Fruit fly (Drosophila melanogaster) Kc167 (cell line): Measurements from ENCODE around the gene alpha-Est2.

Experiments
- h ChIP-seq: fragments of >200 bp; optimal IDR thresholded peaks from 3 replicates; lab custom pipeline; 2018; ENCODE audit warnings: missing external identifiers
- insv ChIP-seq: fragments of >200 bp; optimal IDR thresholded peaks from 3 replicates; lab custom pipeline; 2018; ENCODE audit warnings: missing external identifiers
- ttk ChIP-seq: sonication (Bioruptor generic); optimal IDR thresholded peaks from 2 replicates; lab custom pipeline; 2017; ENCODE audit warnings: missing external identifiers

DNA sequence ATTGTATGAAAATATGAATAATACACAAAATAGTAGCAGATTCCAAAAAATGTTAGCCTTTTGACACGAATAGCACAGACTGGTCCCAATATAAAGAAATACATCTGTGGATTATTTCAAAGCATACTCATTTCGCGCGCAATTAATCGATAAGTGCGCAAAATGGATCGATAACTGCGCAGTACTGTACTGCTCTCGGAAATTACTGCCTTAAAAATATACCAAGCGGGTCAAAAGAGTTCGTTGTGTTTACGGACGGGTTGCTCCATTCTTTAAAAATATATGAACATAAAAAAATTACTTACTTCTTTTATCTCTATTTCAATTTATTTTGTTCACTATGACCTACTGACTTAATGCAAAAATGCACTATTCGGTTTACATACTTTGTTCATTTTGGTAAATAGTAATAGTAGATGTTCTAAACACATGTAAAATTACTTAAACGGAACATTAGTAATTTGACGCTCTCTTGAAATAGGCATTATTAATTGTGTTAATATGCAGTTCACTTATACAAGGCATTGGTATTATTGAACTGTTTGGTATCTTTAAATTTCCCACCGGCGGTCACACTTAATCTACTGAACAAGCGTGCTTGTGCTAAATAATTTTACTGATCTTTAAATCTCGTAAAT, 11.3 kb upstream of the alpha-Est2 start, which contains the start of the genes Rtnl2 and alphaTub84D:
- TF ChIP-seq insv (lab: Kevin White, UChicago) (no peak), h (lab: Kevin White, UChicago) (no peak), ttk (lab: Kevin White, UChicago) (no peak)
